Fruit fly (Drosophila melanogaster) whole organism, wandering third instar larva: ENCODE results near the gene NimC4.

Experiments used
- Hr78 ChIP-seq: fragments of >200 bp; optimal IDR thresholded peaks from 2 replicates; lab custom pipeline; 2017; ENCODE audit warnings: missing biosample characterization, missing genetic modification characterization
- tai ChIP-seq: sonication (Bioruptor generic); optimal IDR thresholded peaks from 2 replicates; lab custom pipeline; 2016; ENCODE audit warnings: missing biosample characterization, missing genetic modification characterization
- usp ChIP-seq: fragments of >200 bp; optimal IDR thresholded peaks from 2 replicates; lab custom pipeline; 2017; ENCODE audit warnings: missing biosample characterization, missing genetic modification characterization

- TF ChIP-seq usp (no peak), tai (GFP tag; lab: Kevin White, UChicago) (no peak), Hr78 (no peak)
Observed at dm6 chr2L:14047170-14047632, at the start of gene NimC4.
